Fruit fly (Drosophila melanogaster) whole organism, embryonic: ENCODE measurements around the gene Rh5.
A peak's percentile ranks its signal among the peaks of the same experiment; 100 is the strongest.

ENCODE experiments used
- Ada2b ChIP-seq: fragments of 200-800 bp; sonication (Bioruptor generic); IDR thresholded peaks from 2 replicates; pipeline ENCODE4 v1.3.6; 2022; ENCODE audit warnings: missing biosample characterization, missing genetic modification characterization
- Awh ChIP-seq: fragments of 200-800 bp; sonication (Bioruptor generic); IDR thresholded peaks from 2 replicates; pipeline ENCODE4, ENCODE4 v1.3.6; 2022; ENCODE audit warnings: missing biosample characterization, missing genetic modification characterization
- BEAF-32 ChIP-seq: fragments of 200-800 bp; sonication (Bioruptor generic); optimal IDR thresholded peaks from 3 replicates; lab custom pipeline; 2017; ENCODE audit warnings: missing biosample characterization, missing genetic modification characterization, mild to moderate bottlenecking, moderate library complexity, missing genetic modification reagents
- CG10147 ChIP-seq: fragments of 200-800 bp; sonication (Bioruptor generic); optimal IDR thresholded peaks from 2 replicates; lab custom pipeline; 2019; ENCODE audit warnings: missing biosample characterization, mild to moderate bottlenecking, missing genetic modification characterization, moderate library complexity
- CG10267 ChIP-seq: fragments of 200-800 bp; sonication (Bioruptor generic); optimal IDR thresholded peaks from 2 replicates; lab custom pipeline; 2018; ENCODE audit warnings: missing biosample characterization, mild to moderate bottlenecking, missing genetic modification characterization, moderate library complexity
- CG10462 ChIP-seq: fragments of 200-800 bp; sonication (Bioruptor generic); optimal IDR thresholded peaks from 2 replicates; lab custom pipeline; 2016; ENCODE audit warnings: missing biosample characterization, missing genetic modification characterization
- CG12236 ChIP-seq: fragments of 200-800 bp; sonication (Bioruptor generic); optimal IDR thresholded peaks from 2 replicates; lab custom pipeline; 2016; ENCODE audit warnings: missing biosample characterization, missing genetic modification characterization
- CG12299 ChIP-seq: fragments of 200-800 bp; sonication (Bioruptor generic); optimal IDR thresholded peaks from 2 replicates; lab custom pipeline; 2018; ENCODE audit warnings: missing biosample characterization, mild to moderate bottlenecking, missing genetic modification characterization
- CG2889 ChIP-seq: fragments of 200-800 bp; sonication (Bioruptor generic); IDR thresholded peaks from 3 replicates; pipeline ENCODE4 v1.3.6; 2022; ENCODE audit warnings: missing biosample characterization, missing genetic modification characterization
- CG3407 ChIP-seq: fragments of 200-800 bp; sonication (Bioruptor generic); optimal IDR thresholded peaks from 2 replicates; lab custom pipeline; 2018; ENCODE audit warnings: missing biosample characterization, mild to moderate bottlenecking, missing genetic modification characterization
- CG4404 ChIP-seq: fragments of 200-800 bp; sonication (Bioruptor generic); IDR thresholded peaks from 2 replicates; pipeline ENCODE4 v1.3.6; 2022; ENCODE audit warnings: missing biosample characterization, missing genetic modification characterization
- CG4854 ChIP-seq: fragments of 200-800 bp; sonication (Bioruptor generic); optimal IDR thresholded peaks from 2 replicates; lab custom pipeline; 2016; ENCODE audit warnings: missing biosample characterization, missing genetic modification characterization, inconsistent platforms
- CG6791 ChIP-seq: fragments of 200-800 bp; sonication (Bioruptor generic); IDR thresholded peaks from 3 replicates; pipeline ENCODE4 v1.3.6; 2022; ENCODE audit warnings: missing biosample characterization, missing genetic modification characterization; ENCODE audit not compliant: partially characterized antibody
- CG7963 ChIP-seq: fragments of 200-800 bp; sonication (Bioruptor generic); IDR thresholded peaks from 3 replicates; pipeline ENCODE4 v1.3.6; 2022; ENCODE audit warnings: missing biosample characterization, missing genetic modification characterization; ENCODE audit not compliant: partially characterized antibody
- CG7987 ChIP-seq: fragments of 200-800 bp; sonication (Bioruptor generic); optimal IDR thresholded peaks from 2 replicates; lab custom pipeline; 2018; ENCODE audit warnings: missing biosample characterization, mild to moderate bottlenecking, missing genetic modification characterization, moderate library complexity
- CG8281 ChIP-seq: fragments of 200-800 bp; sonication (Bioruptor generic); optimal IDR thresholded peaks from 2 replicates; lab custom pipeline; 2018; ENCODE audit warnings: missing biosample characterization, mild to moderate bottlenecking, missing genetic modification characterization, moderate library complexity
- CG8359 ChIP-seq: fragments of 200-800 bp; sonication (Bioruptor generic); optimal IDR thresholded peaks from 2 replicates; lab custom pipeline; 2017; ENCODE audit warnings: missing biosample characterization, mild to moderate bottlenecking, missing genetic modification characterization, borderline replicate concordance
- CG9215 ChIP-seq: fragments of 200-800 bp; sonication (Bioruptor generic); IDR thresholded peaks from 2 replicates; pipeline ENCODE4 v1.3.6; 2022; ENCODE audit warnings: missing biosample characterization, missing genetic modification characterization
- CG9817 ChIP-seq: fragments of 200-800 bp; sonication (Bioruptor generic); optimal IDR thresholded peaks from 2 replicates; lab custom pipeline; 2018; ENCODE audit warnings: missing biosample characterization, mild to moderate bottlenecking, missing genetic modification characterization, moderate library complexity
- Fer2 ChIP-seq: fragments of 200-800 bp; sonication (Bioruptor generic); optimal IDR thresholded peaks from 2 replicates; lab custom pipeline; 2018; ENCODE audit warnings: missing biosample characterization, mild to moderate bottlenecking, missing genetic modification characterization, moderate library complexity
- H15 ChIP-seq: fragments of 200-800 bp; sonication (Bioruptor generic); IDR thresholded peaks from 3 replicates; pipeline ENCODE4 v1.3.6; 2022; ENCODE audit warnings: missing biosample characterization, missing genetic modification characterization
- HHEX ChIP-seq: fragments of 200-800 bp; sonication (Bioruptor generic); optimal IDR thresholded peaks from 3 replicates; lab custom pipeline; 2017; ENCODE audit warnings: missing biosample characterization, mild to moderate bottlenecking, missing genetic modification characterization, missing genetic modification reagents
- HLH4C ChIP-seq: fragments of 200-800 bp; sonication (Bioruptor generic); IDR thresholded peaks from 3 replicates; pipeline ENCODE4 v1.3.6; 2022; ENCODE audit warnings: missing biosample characterization, missing genetic modification characterization; ENCODE audit not compliant: partially characterized antibody
- Lpt ChIP-seq: fragments of >200 bp; optimal IDR thresholded peaks from 2 replicates; lab custom pipeline; 2018; ENCODE audit warnings: missing biosample characterization, missing genetic modification characterization
- Mad ChIP-seq: fragments of 200-800 bp; sonication (Bioruptor generic); optimal IDR thresholded peaks from 2 replicates; lab custom pipeline; 2016; ENCODE audit warnings: missing biosample characterization, missing genetic modification characterization
- Pdp1 ChIP-seq, 2 experiments: fragments of 200-800 bp; sonication (Bioruptor generic); optimal IDR thresholded peaks; 3 replicates each; lab custom pipeline; 2016; ENCODE audit warnings: missing biosample characterization in 2 of 2, missing genetic modification characterization in 2 of 2, mild to moderate bottlenecking in 1 of 2, moderate library complexity in 1 of 2
- Sry-δ ChIP-seq: fragments of 200-800 bp; sonication (Bioruptor generic); optimal IDR thresholded peaks from 2 replicates; lab custom pipeline; 2016; ENCODE audit warnings: missing biosample characterization, missing genetic modification characterization
- Trl ChIP-seq, 3 experiments: fragments of >200 bp in 2 of 3; fragments of 200-800 bp in 1 of 3; sonication (Bioruptor generic) in 1 of 3; optimal IDR thresholded peaks; 2 replicates in 1 of 3; 3 replicates in 2 of 3; lab custom pipeline; 2016 to 2017; ENCODE audit warnings: missing biosample characterization in 1 of 3, missing genetic modification characterization in 1 of 3
- Usf ChIP-seq: fragments of 200-800 bp; sonication (Bioruptor generic); optimal IDR thresholded peaks from 2 replicates; lab custom pipeline; 2017; ENCODE audit warnings: missing genotype, missing biosample characterization, missing genetic modification characterization
- ab ChIP-seq: fragments of 200-800 bp; sonication (Bioruptor generic); optimal IDR thresholded peaks from 2 replicates; lab custom pipeline; 2016; ENCODE audit warnings: missing biosample characterization, missing genetic modification characterization
- ap ChIP-seq: fragments of 200-800 bp; sonication (Bioruptor generic); IDR thresholded peaks from 2 replicates; pipeline ENCODE4 v1.3.6; 2022; ENCODE audit warnings: missing biosample characterization, missing genetic modification characterization
- br ChIP-seq: fragments of >200 bp; optimal IDR thresholded peaks from 2 replicates; lab custom pipeline; 2017
- crc ChIP-seq: fragments of 200-800 bp; sonication (Bioruptor generic); optimal IDR thresholded peaks from 2 replicates; lab custom pipeline; 2016; ENCODE audit warnings: missing biosample characterization, missing genetic modification characterization
- ewg ChIP-seq: fragments of 200-800 bp; sonication (Bioruptor generic); optimal IDR thresholded peaks from 3 replicates; lab custom pipeline; 2017; ENCODE audit warnings: mild to moderate bottlenecking, missing biosample characterization, missing genetic modification reagents, missing genetic modification characterization
- fd64A ChIP-seq: fragments of 200-800 bp; sonication (Bioruptor generic); optimal IDR thresholded peaks from 3 replicates; lab custom pipeline; 2018; ENCODE audit warnings: missing biosample characterization, mild to moderate bottlenecking, missing genetic modification characterization
- gce ChIP-seq: fragments of 200-800 bp; sonication (Bioruptor generic); IDR thresholded peaks from 3 replicates; pipeline ENCODE4 v1.3.6; 2022; ENCODE audit warnings: missing biosample characterization, missing genetic modification characterization
- grn ChIP-seq: fragments of 200-800 bp; sonication (Bioruptor generic); optimal IDR thresholded peaks from 3 replicates; lab custom pipeline; 2017; ENCODE audit warnings: missing biosample characterization, missing genetic modification characterization
- her ChIP-seq: fragments of 200-800 bp; sonication (Bioruptor generic); optimal IDR thresholded peaks from 2 replicates; lab custom pipeline; 2016; ENCODE audit warnings: missing biosample characterization, missing genetic modification characterization
- ken ChIP-seq: fragments of 200-800 bp; sonication (Bioruptor generic); IDR thresholded peaks from 3 replicates; pipeline ENCODE4 v1.3.6; 2022; ENCODE audit warnings: missing biosample characterization, missing genetic modification characterization
- maf-S ChIP-seq: fragments of 200-800 bp; sonication (Bioruptor generic); optimal IDR thresholded peaks from 2 replicates; lab custom pipeline; 2016; ENCODE audit warnings: missing biosample characterization, missing genetic modification characterization
- pho ChIP-seq: fragments of 200-800 bp; sonication (Bioruptor generic); optimal IDR thresholded peaks from 2 replicates; lab custom pipeline; 2016; ENCODE audit warnings: missing biosample characterization, missing genetic modification characterization
- ranshi ChIP-seq: fragments of 200-800 bp; sonication (Bioruptor generic); IDR thresholded peaks from 2 replicates; pipeline ENCODE4 v1.3.6; 2022; ENCODE audit warnings: missing biosample characterization, missing genetic modification characterization
- schlank ChIP-seq: fragments of 200-800 bp; sonication (Bioruptor generic); optimal IDR thresholded peaks from 2 replicates; lab custom pipeline; 2018; ENCODE audit warnings: missing biosample characterization, mild to moderate bottlenecking, missing genetic modification characterization
- slp2 ChIP-seq: fragments of 200-800 bp; sonication (Bioruptor generic); optimal IDR thresholded peaks from 2 replicates; lab custom pipeline; 2016; ENCODE audit warnings: missing biosample characterization, missing genetic modification characterization
- tup ChIP-seq: fragments of 200-800 bp; sonication (Bioruptor generic); optimal IDR thresholded peaks from 2 replicates; lab custom pipeline; 2016; ENCODE audit warnings: missing biosample characterization, mild to moderate bottlenecking, missing genetic modification characterization, moderate library complexity
- twi ChIP-seq: fragments of 200-800 bp; optimal IDR thresholded peaks from 2 replicates; lab custom pipeline; 2019; ENCODE audit warnings: missing biosample characterization, mild to moderate bottlenecking, missing genetic modification characterization, moderate library complexity
- wdn ChIP-seq: fragments of 200-800 bp; sonication (Bioruptor generic); IDR thresholded peaks from 2 replicates; pipeline ENCODE4 v1.3.6; 2022; ENCODE audit warnings: missing biosample characterization, missing genetic modification characterization
- wek ChIP-seq: fragments of 200-800 bp; sonication (Bioruptor generic); optimal IDR thresholded peaks from 3 replicates; lab custom pipeline; 2018; ENCODE audit warnings: missing biosample characterization, mild to moderate bottlenecking, missing genetic modification characterization, moderate library complexity

Rh5 gene

dm6 chr2L:12011682-12012655 lies 4.0 kb downstream of the Rh5 start (continued):
- no peak for TF ChIP-seq wdn (GFP tag; lab: Robert Waterston, UW)
- no peak for TF ChIP-seq Lpt
- peak; percentile 72 to 94 for TF ChIP-seq Pdp1 (GFP tag; optimal IDR thresholded peaks at IDR 0.05; lab: Kevin White, UChicago)
- no peak for TF ChIP-seq HLH4C (GFP tag; lab: Robert Waterston, UW)
- TF ChIP-seq CG6791 (GFP tag; lab: Robert Waterston, UW): no peak
- TF ChIP-seq tup (GFP tag; lab: Kevin White, UChicago): peak; percentile 24
- peak; percentile 69 for TF ChIP-seq wek (GFP tag; lab: Kevin White, UChicago)
- peak; percentile 29 for TF ChIP-seq BEAF-32 (GFP tag; lab: Kevin White, UChicago)
- peak; percentile 27 for TF ChIP-seq CG7987
- peak; percentile 68 for TF ChIP-seq HHEX (GFP tag; lab: Kevin White, UChicago)
- TF ChIP-seq schlank: peak; percentile 54
- peak; percentile 80 for TF ChIP-seq Mad (GFP tag; lab: Kevin White, UChicago)
- TF ChIP-seq pho: peak; percentile 78
- no peak for TF ChIP-seq CG9215 (GFP tag; lab: Robert Waterston, UW)
- TF ChIP-seq ken (GFP tag; lab: Robert Waterston, UW): no peak
- TF ChIP-seq CG9817 (tag; lab: Kevin White, UChicago): peak; percentile 40
- peak; percentile 52 for TF ChIP-seq fd64A (GFP tag; lab: Kevin White, UChicago)
- no peak for TF ChIP-seq CG10147 (GFP tag; lab: Kevin White, UChicago)
- TF ChIP-seq Ada2b (GFP tag; lab: Robert Waterston, UW): no peak
- TF ChIP-seq CG8281: peak; percentile 26
- TF ChIP-seq gce (GFP tag; lab: Robert Waterston, UW): no peak
- no peak for TF ChIP-seq ranshi (GFP tag; lab: Robert Waterston, UW)
- TF ChIP-seq CG2889 (GFP tag; lab: Robert Waterston, UW): no peak
- TF ChIP-seq CG10462 (GFP tag; lab: Kevin White, UChicago): no peak
- TF ChIP-seq ap (GFP tag; lab: Robert Waterston, UW): no peak
- TF ChIP-seq CG12236 (GFP tag; lab: Kevin White, UChicago): peak; percentile 4
- TF ChIP-seq Sry-δ (GFP tag; lab: Kevin White, UChicago): peak; percentile 49
- TF ChIP-seq CG4854 (GFP tag; lab: Kevin White, UChicago): peak; percentile 62
- peak; percentile 35 for TF ChIP-seq CG8359 (GFP tag; lab: Kevin White, UChicago)
- TF ChIP-seq ewg (GFP tag; lab: Kevin White, UChicago): peak; percentile 48
- peak; percentile 40 for TF ChIP-seq CG12299
- no peak for TF ChIP-seq CG7963
- peak; percentile 23 for TF ChIP-seq Fer2 (tag; lab: Kevin White, UChicago)
- TF ChIP-seq Trl (optimal IDR thresholded peaks at IDR 0.05; lab: Kevin White, UChicago): peak in 1 of 2 experiments; percentile 7
- peak; percentile 64 for TF ChIP-seq Trl (GFP tag; optimal IDR thresholded peaks at IDR 0.05; lab: Kevin White, UChicago)
- TF ChIP-seq Awh (GFP tag; lab: Robert Waterston, UW): no peak
- no peak for TF ChIP-seq CG4404 (GFP tag; lab: Robert Waterston, UW)
- TF ChIP-seq twi (tag; lab: Kevin White, UChicago): peak; percentile 25
- TF ChIP-seq crc (GFP tag; lab: Kevin White, UChicago): peak; percentile 17
- TF ChIP-seq slp2 (GFP tag; lab: Kevin White, UChicago): peak; percentile 21
- peak; percentile 85 for TF ChIP-seq her (GFP tag; lab: Kevin White, UChicago)
- TF ChIP-seq Usf (GFP tag; lab: Kevin White, UChicago): peak; percentile 30
- peak; percentile 51 for TF ChIP-seq CG3407 (GFP tag; lab: Kevin White, UChicago)
- TF ChIP-seq maf-S (GFP tag; lab: Kevin White, UChicago): peak; percentile 71
- TF ChIP-seq ab: peak; percentile 34
- TF ChIP-seq grn: no peak
- no peak for TF ChIP-seq br
- TF ChIP-seq H15: no peak
- TF ChIP-seq CG10267 (tag; lab: Kevin White, UChicago): peak; percentile 55
